Worm (Caenorhabditis elegans): ENCODE measurements around the gene BE0003N10.6.
"Not testable (repeated sequence)": the region's sequence is repeated elsewhere in the genome, so short reads cannot be mapped to it uniquely, and the experiment has no call there.

DNA sequence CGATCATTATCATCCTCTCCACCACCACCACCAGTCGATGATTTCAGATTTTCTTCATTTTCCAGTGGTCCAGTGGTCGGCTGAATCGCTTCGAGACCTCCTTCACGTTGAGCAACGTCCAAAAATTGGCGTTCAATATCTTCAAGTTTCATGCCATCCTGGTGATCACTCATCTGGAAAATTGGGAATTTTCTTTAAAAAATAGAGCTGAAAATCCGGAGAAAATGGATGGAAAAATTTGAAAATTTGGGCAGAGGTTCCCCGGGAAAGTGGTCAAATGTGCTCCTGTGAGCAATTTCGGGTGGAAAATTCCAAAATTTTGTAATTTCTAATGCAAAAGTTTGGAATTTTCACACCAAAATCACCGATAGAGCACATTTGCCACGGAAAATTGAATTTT, 16.5 kb upstream of the BE0003N10.6 start, which contains the start of gene uaf-1:
- TF ChIP-seq nhr-28 (tag; optimal IDR thresholded peaks at IDR 0.05); aly-2 (tag; optimal IDR thresholded peaks at IDR 0.05); daf-8 (GFP tag; IDR thresholded peaks at IDR 0.05); daf-12 (tag; optimal IDR thresholded peaks at IDR 0.05); lin-39 (tag; optimal IDR thresholded peaks at IDR 0.05); hif-1 (tag; optimal IDR thresholded peaks at IDR 0.05); R02D3.7 (tag; optimal IDR thresholded peaks at IDR 0.05); hlh-30 (tag; optimal IDR thresholded peaks at IDR 0.05; ENCODE audit: insufficient read depth); ama-1 (optimal IDR thresholded peaks at IDR 0.05): not testable (repeated sequence)
